Worm (Caenorhabditis elegans) whole organism, L4 larva: Measurements from ENCODE around the gene nas-4.
A peak's percentile ranks its signal among the peaks of the same experiment; 100 is the strongest.

Experiments
- D1046.2 ChIP-seq: fragments of 200-800 bp; sonication (Bioruptor generic); IDR thresholded peaks from 2 replicates; pipeline ENCODE4 v1.3.6; 2022; ENCODE audit warnings: missing genetic modification characterization, missing compliant biosample characterization
- F26F4.8 ChIP-seq: fragments of 200-800 bp; sonication (Bioruptor generic); conservative IDR thresholded peaks from 2 replicates; pipeline ENCODE4 v1.3.6; 2022; ENCODE audit warnings: missing genetic modification characterization, missing compliant biosample characterization
- F44E2.7 ChIP-seq: fragments of 200-800 bp; sonication (Bioruptor generic); IDR thresholded peaks from 2 replicates; pipeline ENCODE4 v2.1.2; 2022; ENCODE audit warnings: missing genetic modification characterization, missing compliant biosample characterization
- F49E8.2 ChIP-seq: sonication (generic microtip); optimal IDR thresholded peaks from 2 replicates; lab custom pipeline; 2016; ENCODE audit warnings: missing compliant biosample characterization, mild to moderate bottlenecking, missing genetic modification characterization, borderline replicate concordance
- T20F7.1 ChIP-seq: fragments of 200-800 bp; sonication (Bioruptor generic); optimal IDR thresholded peaks from 2 replicates; lab custom pipeline; 2018; ENCODE audit warnings: mild to moderate bottlenecking, missing genetic modification characterization, missing compliant biosample characterization
- T26A8.4 ChIP-seq: fragments of 200-800 bp; sonication (Bioruptor generic); IDR thresholded peaks from 2 replicates; pipeline ENCODE4 v1.3.6; 2022; ENCODE audit warnings: missing genetic modification characterization, missing compliant biosample characterization
- Y105C5A.15 ChIP-seq: fragments of 200-800 bp; sonication (Bioruptor generic); IDR thresholded peaks from 2 replicates; pipeline ENCODE4 v1.3.6; 2022; ENCODE audit warnings: missing genetic modification characterization, missing compliant biosample characterization
- Y5F2A.4 ChIP-seq: fragments of 200-800 bp; sonication (Bioruptor generic); optimal IDR thresholded peaks from 2 replicates; lab custom pipeline; 2018; ENCODE audit warnings: mild to moderate bottlenecking, missing genetic modification characterization, missing compliant biosample characterization
- Y75B8A.6 ChIP-seq: fragments of 200-800 bp; sonication (Bioruptor generic); IDR thresholded peaks from 2 replicates; pipeline ENCODE4 v1.3.6; 2022; ENCODE audit warnings: missing genetic modification reagents, missing genetic modification characterization, missing compliant biosample characterization
- ZK337.2 ChIP-seq: fragments of 200-800 bp; sonication (Bioruptor generic); IDR thresholded peaks from 2 replicates; pipeline ENCODE4 v1.3.6; 2022; ENCODE audit warnings: missing genetic modification reagents, missing genetic modification characterization, missing compliant biosample characterization
- ZK546.5 ChIP-seq, 2 experiments: sonication (generic microtip); optimal IDR thresholded peaks; 2 replicates each; lab custom pipeline; 2017; ENCODE audit warnings: missing biosample characterization in 2 of 2, missing genetic modification characterization in 2 of 2
- aha-1 ChIP-seq: fragments of 150-350 bp; peaks from one replicate; lab custom pipeline; 2014; ENCODE audit warnings: missing biosample characterization, missing genetic modification characterization
- ceh-62 ChIP-seq: sonication (generic microtip); optimal IDR thresholded peaks from 2 replicates; lab custom pipeline; 2017; ENCODE audit warnings: missing biosample characterization, missing genetic modification characterization
- ceh-82 ChIP-seq: sonication (generic microtip); optimal IDR thresholded peaks from 2 replicates; lab custom pipeline; 2017; ENCODE audit warnings: missing biosample characterization, missing genetic modification characterization
- ctbp-1 ChIP-seq: fragments of 200-800 bp; sonication (Bioruptor generic); IDR thresholded peaks from 2 replicates; pipeline ENCODE4 v1.3.6; 2022; ENCODE audit warnings: missing genetic modification reagents, missing genetic modification characterization, missing compliant biosample characterization
- daf-16 ChIP-seq, 3 experiments: sonication (generic microtip); optimal IDR thresholded peaks; 2 replicates each; lab custom pipeline; 2016 to 2017; ENCODE audit warnings: missing genetic modification characterization in 3 of 3, missing genetic modification reagents in 3 of 3, mild to moderate bottlenecking in 2 of 3, missing compliant biosample characterization in 2 of 3, missing biosample characterization in 1 of 3, moderate library complexity in 1 of 3
- dmd-6 ChIP-seq: fragments of 200-800 bp; sonication (Bioruptor generic); IDR thresholded peaks from 2 replicates; pipeline ENCODE4 v1.3.6; 2022; ENCODE audit warnings: missing genetic modification reagents, missing genetic modification characterization, missing compliant biosample characterization
- dmd-8 ChIP-seq: fragments of 200-800 bp; sonication (Bioruptor generic); IDR thresholded peaks from 2 replicates; pipeline ENCODE4 v1.3.6; 2022; ENCODE audit warnings: missing genetic modification characterization, missing compliant biosample characterization
- dmd-9 ChIP-seq: fragments of 200-800 bp; sonication (Bioruptor generic); IDR thresholded peaks from 2 replicates; pipeline ENCODE4 v1.3.6; 2022; ENCODE audit warnings: missing genetic modification reagents, missing genetic modification characterization, missing compliant biosample characterization
- duxl-1 ChIP-seq: sonication (generic microtip); optimal IDR thresholded peaks from 2 replicates; lab custom pipeline; 2016; ENCODE audit warnings: mild to moderate bottlenecking, missing genetic modification characterization, moderate library complexity, missing compliant biosample characterization; ENCODE audit not compliant: poor library complexity
- dve-1 ChIP-seq: sonication (generic microtip); optimal IDR thresholded peaks from 2 replicates; lab custom pipeline; 2017; ENCODE audit warnings: antibody characterized with exemption, mild to moderate bottlenecking, missing genetic modification characterization, missing compliant biosample characterization; ENCODE audit not compliant: insufficient read depth
- egl-43 ChIP-seq: fragments of 200-800 bp; sonication (Bioruptor generic); IDR thresholded peaks from 2 replicates; pipeline ENCODE4 v1.3.6; 2022; ENCODE audit warnings: missing genetic modification reagents, missing genetic modification characterization, missing compliant biosample characterization
- fkh-10 ChIP-seq: fragments of 150-350 bp; optimal IDR thresholded peaks from 2 replicates; lab custom pipeline; 2014; ENCODE audit warnings: missing biosample characterization, missing genetic modification reagents, missing genetic modification characterization
- gei-8 ChIP-seq: fragments of 200-800 bp; sonication (Bioruptor generic); optimal IDR thresholded peaks from 2 replicates; lab custom pipeline; 2018; ENCODE audit warnings: mild to moderate bottlenecking, missing genetic modification characterization, missing compliant biosample characterization
- hif-1 ChIP-seq, 2 experiments: sonication (generic microtip); optimal IDR thresholded peaks; 2 replicates each; lab custom pipeline; 2016 to 2017; ENCODE audit warnings: missing compliant biosample characterization in 2 of 2, missing genetic modification characterization in 2 of 2, missing genetic modification reagents in 2 of 2, missing genotype in 2 of 2, mild to moderate bottlenecking in 1 of 2
- hlh-11 ChIP-seq: fragments of 200-800 bp; sonication (Bioruptor generic); optimal IDR thresholded peaks from 2 replicates; lab custom pipeline; 2018; ENCODE audit warnings: mild to moderate bottlenecking, missing genetic modification characterization, missing compliant biosample characterization
- hlh-30 ChIP-seq: sonication (generic microtip); optimal IDR thresholded peaks from 2 replicates; lab custom pipeline; 2017; ENCODE audit warnings: antibody characterized with exemption, mild to moderate bottlenecking, missing genetic modification characterization, missing compliant biosample characterization; ENCODE audit not compliant: insufficient read depth
- lin-39 ChIP-seq: fragments of 150-350 bp; optimal IDR thresholded peaks from 2 replicates; lab custom pipeline; 2014; ENCODE audit warnings: missing biosample characterization, missing genetic modification reagents, missing genetic modification characterization
- lsy-2 ChIP-seq, 2 experiments: fragments of 150-350 bp in 1 of 2; sonication (generic microtip) in 1 of 2; optimal IDR thresholded peaks; 2 replicates each; lab custom pipeline; 2014 to 2017; ENCODE audit warnings: missing biosample characterization in 2 of 2, missing genetic modification characterization in 2 of 2
- mdl-1 ChIP-seq, 2 experiments: fragments of 150-350 bp in 1 of 2; sonication (generic microtip) in 1 of 2; optimal IDR thresholded peaks; 2 replicates each; lab custom pipeline; 2014 to 2017; ENCODE audit warnings: missing biosample characterization in 2 of 2, missing genetic modification characterization in 2 of 2
- mxl-3 ChIP-seq: fragments of 200-800 bp; sonication (Bioruptor generic); optimal IDR thresholded peaks from 2 replicates; lab custom pipeline; 2018; ENCODE audit warnings: mild to moderate bottlenecking, missing genetic modification characterization, missing compliant biosample characterization
- nhr-10 ChIP-seq: fragments of 150-350 bp; optimal IDR thresholded peaks from 2 replicates; lab custom pipeline; 2014; ENCODE audit warnings: missing biosample characterization, missing genetic modification characterization
- nhr-102 ChIP-seq: sonication (generic microtip); optimal IDR thresholded peaks from 2 replicates; lab custom pipeline; 2016; ENCODE audit warnings: mild to moderate bottlenecking, missing genetic modification characterization, moderate library complexity, missing compliant biosample characterization
- nhr-11 ChIP-seq: fragments of 150-350 bp; optimal IDR thresholded peaks from 2 replicates; lab custom pipeline; 2014; ENCODE audit warnings: missing biosample characterization, missing genetic modification characterization
- nhr-28 ChIP-seq: fragments of 150-350 bp; optimal IDR thresholded peaks from 2 replicates; lab custom pipeline; 2014; ENCODE audit warnings: missing biosample characterization, missing genetic modification characterization
- nhr-76 ChIP-seq: fragments of 150-350 bp; optimal IDR thresholded peaks from 2 replicates; lab custom pipeline; 2014; ENCODE audit warnings: missing biosample characterization, missing genetic modification characterization
- nhr-77 ChIP-seq: fragments of 150-350 bp; optimal IDR thresholded peaks from 2 replicates; lab custom pipeline; 2014; ENCODE audit warnings: missing biosample characterization, missing genetic modification characterization
- pqm-1 ChIP-seq: sonication (generic microtip); optimal IDR thresholded peaks from 2 replicates; lab custom pipeline; 2017; ENCODE audit warnings: missing biosample characterization, missing genetic modification characterization
- rbr-2 ChIP-seq: sonication (generic microtip); optimal IDR thresholded peaks from 2 replicates; lab custom pipeline; 2016; ENCODE audit warnings: missing genotype, missing genetic modification characterization, missing compliant biosample characterization
- saeg-2 ChIP-seq: fragments of 200-800 bp; sonication (Bioruptor generic); IDR thresholded peaks from 2 replicates; pipeline ENCODE4 v1.3.6; 2022; ENCODE audit warnings: missing genetic modification reagents, missing genetic modification characterization, missing compliant biosample characterization
- spr-1 ChIP-seq: sonication (generic microtip); optimal IDR thresholded peaks from 2 replicates; lab custom pipeline; 2016; ENCODE audit warnings: mild to moderate bottlenecking, missing genetic modification characterization, missing compliant biosample characterization
- tag-97 ChIP-seq: fragments of 200-800 bp; sonication (Bioruptor generic); IDR thresholded peaks from 2 replicates; pipeline ENCODE4 v1.3.6; 2022; ENCODE audit warnings: missing genetic modification characterization, missing compliant biosample characterization
- tra-1 ChIP-seq: fragments of 200-800 bp; sonication (Bioruptor generic); IDR thresholded peaks from 2 replicates; pipeline ENCODE4 v1.3.6; 2022; ENCODE audit warnings: missing genetic modification reagents, missing genetic modification characterization, missing compliant biosample characterization
- vab-7 ChIP-seq: fragments of 200-800 bp; sonication (Bioruptor generic); IDR thresholded peaks from 2 replicates; pipeline ENCODE4 v1.3.6; 2022; ENCODE audit warnings: missing genetic modification reagents, missing genetic modification characterization, missing compliant biosample characterization
- zag-1 ChIP-seq: fragments of 150-350 bp; optimal IDR thresholded peaks from 2 replicates; lab custom pipeline; 2014; ENCODE audit warnings: missing biosample characterization, missing genetic modification characterization
- zfp-2 ChIP-seq: sonication (generic microtip); optimal IDR thresholded peaks from 2 replicates; lab custom pipeline; 2016; ENCODE audit warnings: mild to moderate bottlenecking, missing genetic modification characterization, missing compliant biosample characterization
- zfp-3 ChIP-seq: fragments of 200-800 bp; sonication (Bioruptor generic); conservative IDR thresholded peaks from 2 replicates; pipeline ENCODE4 v1.3.6; 2022; ENCODE audit warnings: missing genetic modification reagents, missing genetic modification characterization, missing compliant biosample characterization

The nas-4 gene

DNA sequence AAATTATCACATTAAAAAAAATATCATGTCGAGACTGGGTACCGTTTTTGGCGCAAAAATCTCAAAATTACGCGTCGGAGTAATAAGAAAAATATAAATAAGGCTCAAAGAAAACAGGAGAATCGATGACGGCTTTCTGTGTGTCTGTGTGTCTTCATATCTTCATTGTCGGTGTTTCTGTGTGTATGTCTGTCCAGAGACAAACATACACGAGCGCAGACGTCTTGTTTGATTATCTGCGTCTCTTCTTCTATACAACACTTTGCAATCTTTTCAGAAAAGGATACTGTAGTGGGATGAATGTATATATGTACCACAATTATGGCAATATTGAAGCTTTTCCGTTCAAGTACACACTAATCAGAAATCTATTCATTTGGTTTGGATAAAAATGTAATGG is 28.9 kb upstream of the nas-4 start, which contains the start of gene C05D11.13 (continued):
- TF ChIP-seq daf-16 (GFP tag; optimal IDR thresholded peaks at IDR 0.05; lab: Kevin White, UChicago): peak in 1 of 2 experiments; percentile 32
- peak; percentile 45 for TF ChIP-seq daf-16 (tag; optimal IDR thresholded peaks at IDR 0.05; lab: Kevin White, UChicago)
- no peak for TF ChIP-seq Y75B8A.6 (GFP tag; lab: Robert Waterston, UW)
- TF ChIP-seq saeg-2 (GFP tag; lab: Robert Waterston, UW): no peak
- TF ChIP-seq lsy-2 (tag; optimal IDR thresholded peaks at IDR 0.05; lab: Kevin White, UChicago): peak in 1 of 2 experiments; percentile 86
- TF ChIP-seq mdl-1 (tag; optimal IDR thresholded peaks at IDR 0.05; lab: Kevin White, UChicago): peak; percentile 28 to 74
- TF ChIP-seq mxl-3 (GFP tag; lab: Kevin White, UChicago): peak; percentile 42
- TF ChIP-seq nhr-102 (tag; lab: Kevin White, UChicago): peak; percentile 39
- TF ChIP-seq dmd-9 (GFP tag; lab: Robert Waterston, UW): no peak
- TF ChIP-seq dmd-6: peak; percentile 30; the same call in 1 of the 2 replicates
- TF ChIP-seq rbr-2 (tag; lab: Kevin White, UChicago): peak; percentile 37
- TF ChIP-seq F44E2.7 (GFP tag; lab: Robert Waterston, UW): no peak
- no peak for TF ChIP-seq lin-39 (tag; lab: Kevin White, UChicago)
- peak; percentile 64 for TF ChIP-seq dve-1
- TF ChIP-seq T26A8.4: peak; percentile 63; the same call in 1 of the 2 replicates
- TF ChIP-seq vab-7 (GFP tag; lab: Robert Waterston, UW): no peak
- no peak for TF ChIP-seq tra-1 (GFP tag; lab: Robert Waterston, UW)
- 0 out of 2 replicates have a peak, but pooled peaks have one; percentile 33 for TF ChIP-seq Y105C5A.15 (GFP tag; lab: Robert Waterston, UW)
- peak; percentile 43 for TF ChIP-seq nhr-28 (tag; lab: Kevin White, UChicago)
- TF ChIP-seq F49E8.2: no peak
- no peak for TF ChIP-seq fkh-10 (GFP tag; lab: Kevin White, UChicago)
- no peak for TF ChIP-seq ceh-82 (tag; lab: Kevin White, UChicago)

DNA sequence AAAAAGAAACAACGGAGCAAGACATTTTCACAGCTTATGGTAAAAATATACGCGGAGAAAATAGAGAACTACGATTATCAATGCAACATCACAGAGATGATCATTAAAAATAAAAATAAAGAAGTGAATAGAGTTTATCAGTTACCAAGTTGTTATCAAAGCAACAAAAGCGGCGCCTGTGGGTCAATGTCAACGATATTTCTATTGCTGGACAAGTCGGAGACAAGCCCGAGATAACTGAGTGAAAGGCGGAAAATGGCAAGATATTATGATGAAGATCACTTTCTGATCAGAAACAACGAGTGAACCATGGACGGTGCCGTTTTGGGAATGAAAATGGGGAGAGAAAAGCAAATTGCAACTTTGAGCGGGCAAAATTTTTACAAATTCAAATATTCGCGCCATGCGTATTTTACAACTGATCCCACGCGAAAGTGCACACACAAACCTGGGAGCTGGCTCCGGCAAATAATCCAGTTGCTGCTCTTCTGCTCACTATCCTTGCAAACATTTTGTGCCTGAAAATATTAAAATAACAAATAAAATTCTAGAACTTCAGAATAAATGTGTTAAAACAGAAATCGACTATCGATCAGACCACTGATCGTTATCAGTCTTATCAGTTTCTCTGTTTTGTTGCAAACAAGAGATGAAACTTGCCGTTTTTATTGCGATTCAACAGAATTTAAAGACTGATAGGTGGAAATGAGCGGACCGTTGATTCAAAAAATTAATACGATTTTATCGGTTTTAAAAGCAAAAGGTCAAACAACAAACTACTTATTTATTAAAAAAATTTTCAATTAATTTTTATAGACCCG is 27.1 kb upstream of the nas-4 start, which contains the start of gene mel-32:
mel-32 (minus strand) TSS at position 696 of the 821 bp plus-strand sequence.
- peak; percentile 5 for TF ChIP-seq hlh-11 (tag; lab: Kevin White, UChicago)
- peak in 1 of 2 experiments; percentile 6 for TF ChIP-seq hif-1 (tag; optimal IDR thresholded peaks at IDR 0.05; lab: Kevin White, UChicago)
- no peak for TF ChIP-seq D1046.2 (GFP tag; lab: Robert Waterston, UW)
- no peak for TF ChIP-seq gei-8 (GFP tag; lab: Kevin White, UChicago)
- TF ChIP-seq F49E8.2: no peak
- TF ChIP-seq zfp-2: no peak
- TF ChIP-seq Y105C5A.15 (GFP tag; lab: Robert Waterston, UW): no peak
- no peak for TF ChIP-seq egl-43 (GFP tag; lab: Robert Waterston, UW)
- no peak for TF ChIP-seq nhr-76 (tag; lab: Kevin White, UChicago)
- TF ChIP-seq tra-1 (GFP tag; lab: Robert Waterston, UW): no peak
- TF ChIP-seq ZK546.5 (tag; optimal IDR thresholded peaks at IDR 0.05; lab: Kevin White, UChicago): no peak
- TF ChIP-seq pqm-1 (tag; lab: Kevin White, UChicago): peak; percentile 81
- TF ChIP-seq zag-1: no peak
- TF ChIP-seq aha-1 (tag; lab: Kevin White, UChicago): no peak
- TF ChIP-seq F26F4.8: no peak
- TF ChIP-seq nhr-11 (tag; lab: Kevin White, UChicago): no peak
- TF ChIP-seq ZK337.2 (GFP tag; lab: Robert Waterston, UW): no peak
- TF ChIP-seq spr-1 (tag; lab: Kevin White, UChicago): no peak
- TF ChIP-seq T20F7.1 (GFP tag; lab: Kevin White, UChicago): no peak
- no peak for TF ChIP-seq nhr-77 (tag; lab: Kevin White, UChicago)
- no peak for TF ChIP-seq ceh-62 (tag; lab: Kevin White, UChicago)
- TF ChIP-seq ctbp-1 (GFP tag; lab: Robert Waterston, UW): no peak
- no peak for TF ChIP-seq dmd-8 (GFP tag; lab: Robert Waterston, UW)
- TF ChIP-seq dve-1: peak; percentile 76
- no peak for TF ChIP-seq duxl-1 (tag; lab: Kevin White, UChicago)
- no peak for TF ChIP-seq Y5F2A.4 (GFP tag; lab: Kevin White, UChicago)
- no peak for TF ChIP-seq zfp-3 (GFP tag; lab: Robert Waterston, UW)
- no peak for TF ChIP-seq tag-97 (GFP tag; lab: Robert Waterston, UW)
- no peak for TF ChIP-seq nhr-10
- no peak for TF ChIP-seq saeg-2 (GFP tag; lab: Robert Waterston, UW)
- TF ChIP-seq hlh-30 (tag; lab: Kevin White, UChicago): no peak
- no peak for TF ChIP-seq fkh-10 (GFP tag; lab: Kevin White, UChicago)
